Worm (Caenorhabditis elegans): ENCODE data around the gene K03A1.4.

K03A1.4 gene

DNA sequence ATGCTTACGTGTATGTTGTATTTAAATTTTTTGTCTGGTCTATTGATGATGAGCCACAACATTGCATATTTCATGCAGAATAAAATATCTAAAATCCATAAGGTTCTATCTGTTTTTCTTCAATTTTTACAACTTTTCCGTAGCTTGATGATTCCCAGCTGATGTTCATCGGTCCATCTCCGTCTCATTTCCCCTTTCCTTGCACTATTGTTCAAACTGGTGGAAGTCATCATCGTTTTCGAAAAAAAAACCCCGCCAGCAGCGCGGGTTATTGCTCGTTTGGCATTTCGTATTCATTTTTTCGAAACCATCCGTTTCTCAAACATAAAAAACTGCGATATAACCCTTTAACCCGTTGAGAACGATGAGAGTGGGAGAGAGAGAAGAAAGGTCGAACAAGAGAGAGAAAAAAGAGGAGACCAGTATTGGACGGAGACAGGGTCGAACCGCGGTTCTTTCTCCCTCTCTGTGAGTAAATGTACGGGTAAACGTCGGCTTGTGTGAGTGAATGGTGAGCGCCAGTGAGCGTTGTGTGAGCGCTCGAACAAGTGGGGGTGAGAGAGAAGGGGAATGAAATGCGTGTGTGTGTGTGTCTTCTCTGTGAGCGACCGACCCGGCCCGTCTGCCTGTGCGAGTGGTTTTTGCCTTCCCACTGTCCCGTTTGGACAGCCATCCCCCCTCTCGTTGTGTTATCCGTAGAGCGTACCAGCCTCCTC, 33.8 kb downstream of the K03A1.4 start (continued):
- TF ChIP-seq F13H6.1 (tag; optimal IDR thresholded peaks at IDR 0.05), result peak; percentile 82
- TF ChIP-seq ceh-24 (tag; optimal IDR thresholded peaks at IDR 0.05), result no peak
- TF ChIP-seq ceh-2 (tag; optimal IDR thresholded peaks at IDR 0.05), result peak; percentile 69
- peak; percentile 67 for TF ChIP-seq ceh-19 (GFP tag; optimal IDR thresholded peaks at IDR 0.05)
- TF ChIP-seq elt-4 (tag; optimal IDR thresholded peaks at IDR 0.05), result no peak
- TF ChIP-seq ceh-22 (tag; optimal IDR thresholded peaks at IDR 0.05), result no peak
- no peak for TF ChIP-seq nhr-11 (tag; optimal IDR thresholded peaks at IDR 0.05)
- TF ChIP-seq pax-1 (tag; optimal IDR thresholded peaks at IDR 0.05), result no peak
- TF ChIP-seq ceh-6 (GFP tag; optimal IDR thresholded peaks at IDR 0.05), result peak; percentile 9
- peak; percentile 18 for TF ChIP-seq che-1 (tag; optimal IDR thresholded peaks at IDR 0.05)
- TF ChIP-seq odd-2 (tag; optimal IDR thresholded peaks at IDR 0.05), result no peak
- TF ChIP-seq pqm-1 (tag; optimal IDR thresholded peaks at IDR 0.05), result peak; percentile 69
- TF ChIP-seq dve-1 (tag; optimal IDR thresholded peaks at IDR 0.05), result peak; percentile 50
- no peak for TF ChIP-seq zip-5 (tag; optimal IDR thresholded peaks at IDR 0.05)

- TF ChIP-seq tbx-2 (tag; optimal IDR thresholded peaks at IDR 0.05) (no peak), lim-6 (tag; optimal IDR thresholded peaks at IDR 0.05) (no peak), ceh-31 (tag; optimal IDR thresholded peaks at IDR 0.05) (no peak), dmd-4 (tag; optimal IDR thresholded peaks at IDR 0.05; ENCODE audit: borderline replicate concordance) (no peak), ceh-2 (tag; optimal IDR thresholded peaks at IDR 0.05) (no peak), ama-1 (optimal IDR thresholded peaks at IDR 0.05) (no peak), ceh-34 (tag; optimal IDR thresholded peaks at IDR 0.05) (no peak), madf-2 (tag; optimal IDR thresholded peaks at IDR 0.05) (no peak), K02D7.2 (tag; optimal IDR thresholded peaks at IDR 0.05) (no peak), ztf-16 (tag; optimal IDR thresholded peaks at IDR 0.05) (no peak), C08G9.2 (tag; optimal IDR thresholded peaks at IDR 0.05) (no peak), sox-2 (GFP tag; IDR thresholded peaks at IDR 0.05) (no peak)
Observed at ce11 chrX:7260327-7261019, 38.1 kb downstream of the K03A1.4 start, which contains the start of gene lact-1. TSS of gene lact-1 (minus strand) at chrX:7260377.

DNA sequence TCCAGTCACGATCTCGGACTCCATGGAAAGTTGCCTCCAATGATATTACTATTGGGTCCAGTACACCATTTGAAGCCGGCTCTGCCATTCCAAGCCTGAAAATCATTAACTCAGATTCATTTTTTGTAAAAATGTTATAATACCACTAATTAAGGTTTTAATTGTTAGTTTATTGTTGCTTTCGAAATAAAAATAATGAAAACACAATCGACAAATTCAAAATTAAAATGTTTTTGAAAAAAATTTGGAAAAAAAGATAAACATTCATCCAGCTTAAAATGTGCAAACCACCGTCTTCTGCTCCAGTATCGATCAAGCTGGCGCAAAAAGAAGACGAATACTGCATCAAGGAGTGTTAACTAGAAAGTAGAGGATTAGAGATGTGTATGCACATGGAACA, 41.7 kb downstream of the K03A1.4 start, which contains the start of gene F46H5.5:
Gene F46H5.5, minus strand, starts transcription at position 101 of the 400 bp plus-strand sequence.
- no peak for TF ChIP-seq F13H6.1 (tag; optimal IDR thresholded peaks at IDR 0.05)

- TF ChIP-seq F13H6.1 (tag; optimal IDR thresholded peaks at IDR 0.05) (no peak), ceh-2 (tag; optimal IDR thresholded peaks at IDR 0.05) (peak; percentile 4), pros-1 (tag; optimal IDR thresholded peaks at IDR 0.05) (no peak), syd-9 (tag; optimal IDR thresholded peaks at IDR 0.05) (no peak), ceh-18 (tag; optimal IDR thresholded peaks at IDR 0.05) (peak; percentile 2), tbx-2 (tag; optimal IDR thresholded peaks at IDR 0.05) (peak; percentile 50), ceh-45 (GFP tag; IDR thresholded peaks at IDR 0.05) (no peak), ref-2 (tag; optimal IDR thresholded peaks at IDR 0.05) (peak; percentile 49), nfya-1 (tag; optimal IDR thresholded peaks at IDR 0.05) (peak; percentile 28), dmd-4 (tag; optimal IDR thresholded peaks at IDR 0.05; ENCODE audit: borderline replicate concordance) (peak; percentile 29), ceh-19 (GFP tag; optimal IDR thresholded peaks at IDR 0.05) (peak; percentile 35), sox-2 (GFP tag; IDR thresholded peaks at IDR 0.05) (no peak), sdc-2 (tag; optimal IDR thresholded peaks at IDR 0.05) (peak; percentile 48), unc-42 (tag; optimal IDR thresholded peaks at IDR 0.05) (peak; percentile 56), hlh-30 (tag; optimal IDR thresholded peaks at IDR 0.05; ENCODE audit: insufficient read depth) (no peak)
Observed at ce11 chrX:7254558-7254957, 44.0 kb downstream of the K03A1.4 start, which contains the start of gene F46H5.4. TSS of gene F46H5.4 (minus strand) at chrX:7254610.

Data from whole organism, late embryonic.